Worm (Caenorhabditis elegans) whole organism, mixed stage, embryonic: ENCODE measurements around the gene C02E7.8.
A peak's percentile ranks its signal among the peaks of the same experiment; 100 is the strongest.

Experiments used
- M03D4.4 ChIP-seq: sonication (generic microtip); optimal IDR thresholded peaks from 2 replicates; lab custom pipeline; 2017; ENCODE audit warnings: mild to moderate bottlenecking, missing genetic modification characterization, missing compliant biosample characterization
- bed-3 ChIP-seq: fragments of 200-800 bp; sonication (Bioruptor generic); optimal IDR thresholded peaks from 3 replicates; lab custom pipeline; 2018; ENCODE audit warnings: mild to moderate bottlenecking, missing genetic modification characterization, moderate library complexity, missing compliant biosample characterization
- blmp-1 ChIP-seq: fragments of 150-350 bp; optimal IDR thresholded peaks from 2 replicates; lab custom pipeline; 2014; ENCODE audit warnings: missing biosample characterization, missing genetic modification characterization
- ceh-39 ChIP-seq: fragments of 150-350 bp; optimal IDR thresholded peaks from 2 replicates; lab custom pipeline; 2014; ENCODE audit warnings: missing biosample characterization, missing genetic modification characterization
- ceh-43 ChIP-seq: fragments of 200-800 bp; sonication (Bioruptor generic); optimal IDR thresholded peaks from 2 replicates; lab custom pipeline; 2018; ENCODE audit warnings: mild to moderate bottlenecking, missing genetic modification characterization, moderate library complexity, missing compliant biosample characterization
- ceh-83 ChIP-seq: fragments of 200-800 bp; sonication (Bioruptor generic); optimal IDR thresholded peaks from 2 replicates; lab custom pipeline; 2018; ENCODE audit warnings: mild to moderate bottlenecking, missing genetic modification characterization, missing compliant biosample characterization
- ces-1 ChIP-seq: fragments of 150-350 bp; optimal IDR thresholded peaks from 2 replicates; lab custom pipeline; 2014; ENCODE audit warnings: missing biosample characterization, missing genetic modification reagents, missing genetic modification characterization
- cnd-1 ChIP-seq: fragments of 200-800 bp; sonication (Bioruptor generic); optimal IDR thresholded peaks from 2 replicates; lab custom pipeline; 2018; ENCODE audit warnings: mild to moderate bottlenecking, missing genetic modification characterization, missing compliant biosample characterization
- drap-1 ChIP-seq: fragments of 200-800 bp; sonication (Bioruptor generic); optimal IDR thresholded peaks from 3 replicates; lab custom pipeline; 2018; ENCODE audit warnings: mild to moderate bottlenecking, missing genetic modification characterization, missing compliant biosample characterization
- elt-1 ChIP-seq: sonication (generic microtip); optimal IDR thresholded peaks from 2 replicates; lab custom pipeline; 2017; ENCODE audit warnings: missing genetic modification characterization, mild to moderate bottlenecking, missing compliant biosample characterization, antibody characterized with exemption, moderate library complexity, borderline replicate concordance; ENCODE audit not compliant: insufficient read depth
- elt-3 ChIP-seq: fragments of 150-350 bp; optimal IDR thresholded peaks from 2 replicates; lab custom pipeline; 2014; ENCODE audit warnings: missing biosample characterization, missing genetic modification characterization
- ham-2 ChIP-seq: fragments of 200-800 bp; sonication (Bioruptor generic); optimal IDR thresholded peaks from 2 replicates; lab custom pipeline; 2018; ENCODE audit warnings: mild to moderate bottlenecking, missing genetic modification characterization, missing compliant biosample characterization
- hlh-1 ChIP-seq: fragments of 150-350 bp; optimal IDR thresholded peaks from 2 replicates; lab custom pipeline; 2014; ENCODE audit warnings: missing biosample characterization, missing genetic modification reagents, missing genetic modification characterization
- lin-13 ChIP-seq: fragments of 150-350 bp; optimal IDR thresholded peaks from 2 replicates; lab custom pipeline; 2014; ENCODE audit warnings: missing biosample characterization, missing genetic modification characterization
- lin-32 ChIP-seq: fragments of 200-800 bp; sonication (Bioruptor generic); optimal IDR thresholded peaks from 2 replicates; lab custom pipeline; 2018; ENCODE audit warnings: mild to moderate bottlenecking, missing genetic modification characterization, missing compliant biosample characterization
- lsy-2 ChIP-seq: fragments of 150-350 bp; optimal IDR thresholded peaks from 2 replicates; lab custom pipeline; 2014; ENCODE audit warnings: missing biosample characterization, missing genetic modification characterization
- mab-5 ChIP-seq: fragments of 150-350 bp; optimal IDR thresholded peaks from 2 replicates; lab custom pipeline; 2014; ENCODE audit warnings: missing biosample characterization, missing genetic modification characterization
- mep-1 ChIP-seq: fragments of 150-350 bp; optimal IDR thresholded peaks from 2 replicates; lab custom pipeline; 2017; ENCODE audit warnings: missing biosample characterization, missing genetic modification reagents, missing genetic modification characterization, inconsistent platforms
- mls-2 ChIP-seq: sonication (generic microtip); optimal IDR thresholded peaks from 2 replicates; lab custom pipeline; 2016; ENCODE audit warnings: mild to moderate bottlenecking, missing genetic modification characterization, moderate library complexity, missing compliant biosample characterization
- nhr-12 ChIP-seq: fragments of 150-350 bp; optimal IDR thresholded peaks from 2 replicates; lab custom pipeline; 2014; ENCODE audit warnings: missing biosample characterization, missing genetic modification characterization
- nhr-2 ChIP-seq: fragments of 150-350 bp; optimal IDR thresholded peaks from 2 replicates; lab custom pipeline; 2014; ENCODE audit warnings: missing biosample characterization, missing genetic modification characterization
- nhr-237 ChIP-seq: fragments of 150-350 bp; optimal IDR thresholded peaks from 2 replicates; lab custom pipeline; 2014; ENCODE audit warnings: missing biosample characterization, missing genetic modification characterization
- pha-4 ChIP-seq: fragments of 150-350 bp; optimal IDR thresholded peaks from 2 replicates; lab custom pipeline; 2018; ENCODE audit warnings: missing biosample characterization, missing genetic modification reagents, missing genetic modification characterization
- sem-2 ChIP-seq: fragments of 200-800 bp; sonication (Bioruptor generic); optimal IDR thresholded peaks from 2 replicates; lab custom pipeline; 2018; ENCODE audit warnings: mild to moderate bottlenecking, missing genetic modification characterization, missing compliant biosample characterization
- snpc-4 ChIP-seq: fragments of 150-350 bp; optimal IDR thresholded peaks from 2 replicates; lab custom pipeline; 2014; ENCODE audit warnings: missing biosample characterization, missing genetic modification characterization
- sptf-1 ChIP-seq: sonication (generic microtip); optimal IDR thresholded peaks from 2 replicates; lab custom pipeline; 2017; ENCODE audit warnings: mild to moderate bottlenecking, missing genetic modification characterization, moderate library complexity, missing compliant biosample characterization
- tbx-8 ChIP-seq: fragments of 200-800 bp; sonication (Bioruptor generic); optimal IDR thresholded peaks from 2 replicates; lab custom pipeline; 2018; ENCODE audit warnings: mild to moderate bottlenecking, missing genetic modification characterization, moderate library complexity, missing compliant biosample characterization
- unc-120 ChIP-seq: sonication (generic microtip); optimal IDR thresholded peaks from 2 replicates; lab custom pipeline; 2017; ENCODE audit warnings: missing genetic modification characterization, missing compliant biosample characterization; ENCODE audit not compliant: poor library complexity, severe bottlenecking
- unc-39 ChIP-seq: fragments of 150-350 bp; optimal IDR thresholded peaks from 2 replicates; lab custom pipeline; 2014; ENCODE audit warnings: missing biosample characterization, missing genetic modification characterization
- unc-62 ChIP-seq: fragments of 150-350 bp; optimal IDR thresholded peaks from 2 replicates; lab custom pipeline; 2014; ENCODE audit warnings: missing biosample characterization, missing genetic modification reagents, missing genetic modification characterization
- zip-8 ChIP-seq: fragments of 150-350 bp; optimal IDR thresholded peaks from 2 replicates; lab custom pipeline; 2014; ENCODE audit warnings: missing biosample characterization, missing genetic modification characterization
- ztf-11 ChIP-seq: fragments of 150-350 bp; optimal IDR thresholded peaks from 2 replicates; lab custom pipeline; 2014; ENCODE audit warnings: missing biosample characterization, missing genetic modification characterization

Gene C02E7.8

DNA sequence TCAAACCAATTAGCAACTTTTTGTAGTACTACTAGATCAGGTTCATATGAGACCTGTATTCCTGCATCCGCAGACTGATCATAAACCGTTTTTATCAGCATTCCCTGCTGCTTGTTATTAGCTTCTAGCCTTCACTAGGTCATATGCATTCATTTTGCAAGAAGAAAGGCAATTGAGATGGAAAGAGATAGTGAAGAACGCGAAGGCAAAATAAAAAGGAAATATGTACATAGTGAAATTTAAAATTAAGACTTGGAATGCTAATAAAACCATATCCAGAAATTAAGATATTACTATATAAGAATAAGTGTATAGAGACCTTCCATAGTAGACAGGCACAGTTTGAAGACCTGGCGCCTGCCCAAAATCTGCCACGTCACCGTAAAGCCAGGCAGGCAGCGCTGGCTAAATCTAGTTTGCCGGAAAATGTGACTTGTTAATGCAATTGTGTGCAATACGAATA lies at the start of gene C02E7.8, which contains the start of gene srh-23:
Gene C02E7.8 (minus strand): TSS at position 101 of the 463 bp plus-strand sequence.
Gene srh-23 (plus strand): TSS at position 413 of the 463 bp plus-strand sequence.
- TF ChIP-seq lsy-2 (no peak), lin-13 (no peak), mab-5 (tag; lab: Kevin White, UChicago) (no peak), hlh-1 (tag; lab: Kevin White, UChicago) (no peak)
- TF ChIP-seq, all 35 proteins: peak for 0

DNA sequence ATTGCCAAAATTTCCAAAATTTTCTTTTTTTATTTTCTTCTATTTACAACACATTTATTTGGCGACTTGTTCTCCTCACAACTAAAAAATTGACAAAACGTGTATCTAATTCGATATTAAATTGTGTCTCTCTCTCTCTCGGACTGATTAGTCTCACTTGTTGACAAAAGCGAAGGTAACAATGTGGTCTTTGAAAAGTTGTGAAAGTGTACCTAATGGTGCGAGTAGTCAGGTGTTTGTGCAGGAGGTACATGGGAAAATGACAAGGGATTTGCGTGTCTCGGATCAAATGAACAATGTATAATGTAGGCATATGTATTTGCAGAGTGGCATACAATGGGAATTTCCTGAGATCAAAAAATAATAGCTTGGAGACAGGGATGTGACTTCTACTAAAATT lies 48.9 kb upstream of the C02E7.8 start:
- TF ChIP-seq elt-3 (tag; lab: Kevin White, UChicago) = no peak
- TF ChIP-seq nhr-12 = no peak
- TF ChIP-seq, all 35 proteins: peak for 0

DNA sequence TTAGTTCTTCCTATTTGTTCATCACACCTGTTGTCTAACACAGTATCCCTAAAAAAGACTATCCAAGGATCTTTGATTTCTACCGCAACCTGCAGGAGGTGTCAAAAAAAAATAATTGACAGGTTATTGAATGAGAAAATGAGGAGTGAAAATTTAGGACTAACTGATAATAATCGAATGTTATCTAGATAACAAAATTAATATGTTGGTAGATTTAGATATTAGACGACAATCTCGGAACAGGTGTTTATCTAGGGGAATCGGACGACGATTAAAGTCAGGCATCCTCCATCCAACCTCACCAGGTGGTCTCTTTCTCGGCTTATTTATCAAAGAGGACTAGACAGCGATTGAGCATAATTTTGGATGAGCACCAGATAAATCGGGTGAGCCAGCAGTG lies 48.2 kb upstream of the C02E7.8 start:
- no peak for TF ChIP-seq sptf-1 (tag; lab: Kevin White, UChicago)
- no peak for TF ChIP-seq cnd-1 (tag; lab: Kevin White, UChicago)
- peak; percentile 47 for TF ChIP-seq nhr-2 (tag; lab: Kevin White, UChicago)
- peak; percentile 97 for TF ChIP-seq elt-1
- no peak for TF ChIP-seq lin-13
- TF ChIP-seq lin-32 (GFP tag; lab: Kevin White, UChicago) = peak; percentile 45
- peak; percentile 39 for TF ChIP-seq hlh-1 (tag; lab: Kevin White, UChicago)
- TF ChIP-seq ham-2 (GFP tag; lab: Kevin White, UChicago) = no peak

DNA sequence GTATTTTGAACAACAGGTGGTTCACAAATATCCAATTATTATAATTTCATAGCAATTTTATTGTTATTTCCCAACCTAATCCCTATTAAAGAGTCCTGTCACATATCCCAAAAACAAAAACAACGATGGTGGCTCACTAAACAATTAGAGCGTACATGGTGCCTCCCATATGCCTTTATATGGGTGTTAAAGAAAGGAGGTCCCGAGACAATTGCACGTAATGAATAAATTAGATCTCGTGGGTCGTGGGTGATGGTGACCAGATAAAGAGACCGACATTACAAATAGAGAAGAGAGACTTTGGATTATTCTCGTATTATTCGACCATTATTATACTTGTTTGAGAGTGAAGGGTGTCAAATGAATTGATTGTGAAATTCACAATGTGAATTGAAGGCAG lies 46.6 kb upstream of the C02E7.8 start:
- TF ChIP-seq ceh-43 (GFP tag; lab: Kevin White, UChicago) (peak; percentile 71), hlh-1 (tag; lab: Kevin White, UChicago) (no peak), nhr-237 (tag; lab: Kevin White, UChicago) (no peak), mls-2 (tag; lab: Kevin White, UChicago) (peak; percentile 57), ces-1 (peak; percentile 96), cnd-1 (tag; lab: Kevin White, UChicago) (peak; percentile 28), unc-120 (tag; lab: Kevin White, UChicago) (peak; percentile 9), ceh-39 (tag; lab: Kevin White, UChicago) (no peak), nhr-2 (tag; lab: Kevin White, UChicago) (peak; percentile 52), unc-62 (GFP tag; lab: Kevin White, UChicago) (peak; percentile 20), sptf-1 (tag; lab: Kevin White, UChicago) (peak; percentile 38), unc-39 (tag; lab: Kevin White, UChicago) (peak; percentile 66)

DNA sequence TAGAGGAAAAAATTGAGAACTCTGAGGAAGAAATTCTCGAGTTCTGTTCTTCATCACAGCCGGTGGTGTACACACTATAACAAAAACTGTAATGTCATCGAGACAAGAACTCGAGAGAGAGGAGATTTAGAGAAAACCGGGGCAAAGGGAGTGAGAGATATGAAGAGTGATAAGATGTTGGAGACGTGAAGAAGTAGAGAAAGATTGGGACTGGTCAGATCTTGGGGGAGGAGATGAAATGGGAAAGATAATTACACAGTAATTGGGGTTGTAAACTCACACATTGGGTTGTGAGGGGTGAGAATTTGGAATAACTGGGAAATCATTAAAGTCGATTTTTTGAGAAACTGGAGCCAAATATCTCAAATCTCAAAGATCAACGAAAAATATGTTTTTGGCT lies 45.2 kb upstream of the C02E7.8 start:
- peak; percentile 89 for TF ChIP-seq elt-1
- no peak for TF ChIP-seq ham-2 (GFP tag; lab: Kevin White, UChicago)
- no peak for TF ChIP-seq ces-1
- TF ChIP-seq lsy-2 = no peak
- no peak for TF ChIP-seq hlh-1 (tag; lab: Kevin White, UChicago)
- no peak for TF ChIP-seq ceh-83
- TF ChIP-seq nhr-237 (tag; lab: Kevin White, UChicago) = no peak
- TF ChIP-seq sptf-1 (tag; lab: Kevin White, UChicago) = peak; percentile 21
- TF ChIP-seq cnd-1 (tag; lab: Kevin White, UChicago) = no peak
- TF ChIP-seq mab-5 (tag; lab: Kevin White, UChicago) = no peak
- TF ChIP-seq pha-4 (tag; lab: Kevin White, UChicago) = no peak
- TF ChIP-seq M03D4.4 (tag; lab: Kevin White, UChicago) = no peak
- TF ChIP-seq unc-62 (GFP tag; lab: Kevin White, UChicago) = peak; percentile 7

DNA sequence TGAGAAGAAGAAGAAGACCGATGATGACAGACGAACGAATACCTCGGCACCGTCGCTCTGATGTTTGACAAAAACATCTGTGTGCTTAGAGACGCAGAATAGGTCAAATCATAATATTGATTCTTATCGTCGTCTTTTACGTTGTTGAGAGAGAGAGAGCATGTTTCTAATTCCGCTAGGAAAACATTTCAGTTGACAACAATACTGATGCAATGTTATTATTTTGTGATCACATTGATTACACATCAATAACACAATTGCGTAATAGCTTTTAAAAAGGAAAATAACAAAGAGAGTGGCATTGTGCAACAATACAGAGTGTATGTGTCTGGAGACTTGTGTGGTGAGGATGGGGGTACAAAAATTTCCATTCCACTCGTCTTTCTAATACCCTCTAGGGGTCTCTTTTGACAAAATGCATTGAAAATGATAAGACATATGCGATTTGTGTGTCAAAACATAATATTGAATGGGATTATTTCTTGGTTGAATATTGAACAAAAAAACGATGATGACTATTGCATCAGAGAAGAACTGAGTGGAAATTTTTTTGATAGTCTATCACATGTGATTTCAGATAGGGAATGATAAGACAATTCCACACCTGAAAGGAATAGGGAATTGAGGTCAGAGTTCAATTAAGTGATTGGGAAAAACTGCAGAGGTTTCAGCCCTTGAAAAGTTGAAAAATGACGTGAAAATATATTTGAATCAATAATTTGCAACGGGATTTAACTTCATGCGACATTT lies 44.3 kb upstream of the C02E7.8 start:
- TF ChIP-seq zip-8 (tag; lab: Kevin White, UChicago) (peak; percentile 98), sptf-1 (tag; lab: Kevin White, UChicago) (no peak)
- TF ChIP-seq, all 35 proteins: peak for 1

DNA sequence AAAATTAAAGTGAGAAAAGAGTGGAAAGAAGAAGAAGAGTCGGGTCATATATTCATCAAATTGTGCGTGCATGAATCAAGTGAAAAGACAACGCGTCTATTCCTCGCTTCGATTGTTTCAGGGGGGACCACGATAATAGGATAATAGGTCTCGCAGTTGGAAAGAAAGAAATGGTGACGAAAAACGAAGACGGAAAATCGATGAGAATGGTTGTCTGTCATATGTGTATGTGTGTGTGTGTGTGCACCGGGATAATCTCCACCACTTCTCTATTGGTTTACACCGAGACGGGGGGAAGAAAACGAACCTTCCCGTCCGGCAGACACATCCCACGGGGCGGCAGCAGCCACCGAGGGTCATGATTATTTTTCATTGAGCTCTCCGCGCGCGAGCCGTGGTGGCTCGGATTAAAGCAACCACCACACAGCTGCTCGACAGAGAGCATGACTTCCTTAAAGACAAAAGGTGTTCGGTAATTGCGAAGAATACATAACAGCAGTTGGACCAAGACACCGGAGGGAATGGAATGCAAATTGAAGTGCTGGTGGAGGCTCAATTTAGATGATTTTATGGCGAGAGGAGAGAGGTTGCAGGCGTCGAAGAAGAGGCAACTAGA lies 43.5 kb upstream of the C02E7.8 start:
- TF ChIP-seq bed-3 (GFP tag; lab: Kevin White, UChicago) = no peak
- TF ChIP-seq zip-8 (tag; lab: Kevin White, UChicago) = no peak
- TF ChIP-seq ham-2 (GFP tag; lab: Kevin White, UChicago) = peak; percentile 53
- TF ChIP-seq snpc-4 (tag; lab: Kevin White, UChicago) = no peak
- peak; percentile 73 for TF ChIP-seq ztf-11 (tag; lab: Kevin White, UChicago)
- no peak for TF ChIP-seq sem-2 (GFP tag; lab: Kevin White, UChicago)
- TF ChIP-seq unc-120 (tag; lab: Kevin White, UChicago) = peak; percentile 70
- no peak for TF ChIP-seq ces-1
- TF ChIP-seq elt-1 = no peak
- TF ChIP-seq M03D4.4 (tag; lab: Kevin White, UChicago) = peak; percentile 64
- TF ChIP-seq cnd-1 (tag; lab: Kevin White, UChicago) = peak; percentile 78
- TF ChIP-seq mep-1 (tag; lab: Kevin White, UChicago) = no peak
- no peak for TF ChIP-seq mab-5 (tag; lab: Kevin White, UChicago)
- TF ChIP-seq lin-32 (GFP tag; lab: Kevin White, UChicago) = peak; percentile 78
- no peak for TF ChIP-seq blmp-1
- TF ChIP-seq tbx-8 = no peak
- no peak for TF ChIP-seq drap-1
- no peak for TF ChIP-seq pha-4 (tag; lab: Kevin White, UChicago)
- TF ChIP-seq hlh-1 (tag; lab: Kevin White, UChicago) = peak; percentile 69
